Worm (Caenorhabditis elegans) whole organism, midembryonic: ENCODE results near the gene K08E5.1.

Experiments
- T22C8.4 ChIP-seq: fragments of 200-800 bp; sonication (Bioruptor generic); IDR thresholded peaks from 2 replicates; pipeline ENCODE4 v1.3.6; 2022; ENCODE audit warnings: missing genetic modification characterization, missing compliant biosample characterization
- cog-1 ChIP-seq: sonication (generic microtip); optimal IDR thresholded peaks from 2 replicates; lab custom pipeline; 2016; ENCODE audit warnings: missing genetic modification characterization, missing compliant biosample characterization
- ref-1 ChIP-seq: fragments of 200-800 bp; sonication (Bioruptor generic); conservative IDR thresholded peaks from 2 replicates; pipeline ENCODE4 v1.3.6; 2022; ENCODE audit warnings: missing genetic modification reagents, missing genetic modification characterization, missing compliant biosample characterization
- tab-1 ChIP-seq: fragments of 200-800 bp; sonication (Bioruptor generic); IDR thresholded peaks from 2 replicates; pipeline ENCODE4 v1.3.6; 2022; ENCODE audit warnings: missing genetic modification characterization, missing compliant biosample characterization

ce11 chrIII:10136778-10137177, 9.8 kb downstream of the K08E5.1 start, which contains the start of gene ZK1128.7:
- TF ChIP-seq tab-1 (no peak), ref-1 (GFP tag; lab: Robert Waterston, UW) (no peak), cog-1 (tag; lab: Kevin White, UChicago) (no peak), T22C8.4 (GFP tag; lab: Robert Waterston, UW) (no peak)
